Fruit fly (Drosophila melanogaster) whole organism, embryonic: ENCODE measurements around the gene CG14442.

Source experiments
- Abd-B ChIP-seq: fragments of 200-800 bp; sonication (Bioruptor generic); optimal IDR thresholded peaks from 2 replicates; lab custom pipeline; 2018; ENCODE audit warnings: missing biosample characterization, mild to moderate bottlenecking, missing genetic modification characterization, moderate library complexity
- BEAF-32 ChIP-seq: fragments of 200-800 bp; sonication (Bioruptor generic); optimal IDR thresholded peaks from 3 replicates; lab custom pipeline; 2017; ENCODE audit warnings: missing biosample characterization, missing genetic modification characterization, mild to moderate bottlenecking, moderate library complexity, missing genetic modification reagents
- CG10366 ChIP-seq: fragments of 200-800 bp; sonication (Bioruptor generic); IDR thresholded peaks from 2 replicates; pipeline ENCODE4 v1.3.6; 2022; ENCODE audit warnings: missing biosample characterization, missing genetic modification characterization
- CG10654 ChIP-seq: fragments of 200-800 bp; sonication (Bioruptor generic); optimal IDR thresholded peaks from 2 replicates; lab custom pipeline; 2016; ENCODE audit warnings: missing biosample characterization, missing genetic modification characterization
- CG15011 ChIP-seq: fragments of 200-800 bp; sonication (Bioruptor generic); optimal IDR thresholded peaks from 3 replicates; lab custom pipeline; 2018; ENCODE audit warnings: missing biosample characterization, mild to moderate bottlenecking, missing genetic modification characterization
- CG1603 ChIP-seq: fragments of 200-800 bp; sonication (Bioruptor generic); optimal IDR thresholded peaks from 2 replicates; lab custom pipeline; 2019; ENCODE audit warnings: missing biosample characterization, mild to moderate bottlenecking, missing genetic modification characterization, moderate library complexity
- CG17361 ChIP-seq: fragments of 200-800 bp; sonication (Bioruptor generic); IDR thresholded peaks from 3 replicates; pipeline ENCODE4 v1.3.6; 2022; ENCODE audit warnings: missing biosample characterization, missing genetic modification characterization
- CG17385 ChIP-seq: fragments of 200-800 bp; sonication (Bioruptor generic); optimal IDR thresholded peaks from 3 replicates; lab custom pipeline; 2018; ENCODE audit warnings: missing biosample characterization, mild to moderate bottlenecking, missing genetic modification characterization
- CG17568 ChIP-seq: fragments of 200-800 bp; sonication (Bioruptor generic); optimal IDR thresholded peaks from 2 replicates; lab custom pipeline; 2018; ENCODE audit warnings: missing biosample characterization, mild to moderate bottlenecking, missing genetic modification characterization, moderate library complexity
- CG32532 ChIP-seq: fragments of 200-800 bp; sonication (Bioruptor generic); IDR thresholded peaks from 2 replicates; pipeline ENCODE4 v1.3.6; 2022; ENCODE audit warnings: missing biosample characterization, missing genetic modification characterization
- CG42726 ChIP-seq: fragments of 200-800 bp; sonication (Bioruptor generic); IDR thresholded peaks from 2 replicates; pipeline ENCODE4 v1.3.6; 2022; ENCODE audit warnings: missing biosample characterization, missing genetic modification characterization; ENCODE audit not compliant: partially characterized antibody
- CG4282 ChIP-seq: fragments of 200-800 bp; sonication (Bioruptor generic); optimal IDR thresholded peaks from 2 replicates; lab custom pipeline; 2016; ENCODE audit warnings: missing biosample characterization, missing genetic modification characterization
- CG4820 ChIP-seq: fragments of 200-800 bp; sonication (Bioruptor generic); optimal IDR thresholded peaks from 3 replicates; lab custom pipeline; 2016; ENCODE audit warnings: missing biosample characterization, missing genetic modification characterization
- CG5953 ChIP-seq: fragments of 200-800 bp; sonication (Bioruptor generic); IDR thresholded peaks from 2 replicates; pipeline ENCODE4 v1.3.6; 2022; ENCODE audit warnings: missing biosample characterization, missing genetic modification characterization
- CG6175 ChIP-seq: fragments of 200-800 bp; sonication (Bioruptor generic); IDR thresholded peaks from 3 replicates; pipeline ENCODE4 v1.3.6; 2022; ENCODE audit warnings: missing biosample characterization, missing genetic modification characterization
- CG9876 ChIP-seq: fragments of 200-800 bp; sonication (Bioruptor generic); optimal IDR thresholded peaks from 2 replicates; lab custom pipeline; 2016; ENCODE audit warnings: missing biosample characterization, missing genetic modification characterization
- CTCF ChIP-seq: fragments of 200-800 bp; sonication (Bioruptor generic); optimal IDR thresholded peaks from 2 replicates; lab custom pipeline; 2017; ENCODE audit warnings: missing biosample characterization, mild to moderate bottlenecking, missing genetic modification characterization, moderate library complexity
- Camta ChIP-seq: fragments of 200-800 bp; sonication (Bioruptor generic); optimal IDR thresholded peaks from 2 replicates; lab custom pipeline; 2016; ENCODE audit warnings: missing biosample characterization, missing genetic modification characterization
- Dip3 ChIP-seq: fragments of 200-800 bp; sonication (Bioruptor generic); optimal IDR thresholded peaks from 3 replicates; lab custom pipeline; 2016; ENCODE audit warnings: missing biosample characterization, missing genetic modification characterization
- Doc3 ChIP-seq: fragments of 200-800 bp; sonication (Bioruptor generic); IDR thresholded peaks from 3 replicates; pipeline ENCODE4 v1.3.6; 2022; ENCODE audit warnings: missing biosample characterization, missing genetic modification characterization; ENCODE audit not compliant: partially characterized antibody
- Drgx ChIP-seq: fragments of 200-800 bp; sonication (Bioruptor generic); IDR thresholded peaks from 2 replicates; pipeline ENCODE4 v1.3.6; 2022; ENCODE audit warnings: missing biosample characterization, missing genetic modification characterization
- GATAe ChIP-seq: fragments of 200-800 bp; sonication (Bioruptor generic); conservative IDR thresholded peaks from 2 replicates; pipeline ENCODE4 v1.3.6; 2022; ENCODE audit warnings: missing biosample characterization, missing genetic modification characterization
- H15 ChIP-seq: fragments of 200-800 bp; sonication (Bioruptor generic); IDR thresholded peaks from 3 replicates; pipeline ENCODE4 v1.3.6; 2022; ENCODE audit warnings: missing biosample characterization, missing genetic modification characterization
- HLH54F ChIP-seq: fragments of 200-800 bp; sonication (Bioruptor generic); optimal IDR thresholded peaks from 3 replicates; lab custom pipeline; 2016; ENCODE audit warnings: missing biosample characterization, missing genetic modification characterization
- Hey ChIP-seq: fragments of 200-800 bp; sonication (Bioruptor generic); optimal IDR thresholded peaks from 3 replicates; lab custom pipeline; 2018; ENCODE audit warnings: missing biosample characterization, mild to moderate bottlenecking, missing genetic modification characterization
- Mad ChIP-seq: fragments of 200-800 bp; sonication (Bioruptor generic); optimal IDR thresholded peaks from 2 replicates; lab custom pipeline; 2016; ENCODE audit warnings: missing biosample characterization, missing genetic modification characterization
- Meics ChIP-seq: fragments of 200-800 bp; sonication (Bioruptor generic); optimal IDR thresholded peaks from 2 replicates; lab custom pipeline; 2017; ENCODE audit warnings: missing biosample characterization, mild to moderate bottlenecking, missing genetic modification characterization
- PHDP ChIP-seq: fragments of 200-800 bp; sonication (Bioruptor generic); optimal IDR thresholded peaks from 3 replicates; lab custom pipeline; 2018; ENCODE audit warnings: missing biosample characterization, mild to moderate bottlenecking, missing genetic modification characterization, moderate library complexity
- Side ChIP-seq: fragments of 200-800 bp; sonication (Bioruptor generic); optimal IDR thresholded peaks from 2 replicates; lab custom pipeline; 2016; ENCODE audit warnings: missing biosample characterization, missing genetic modification characterization
- Sry-β ChIP-seq: fragments of 200-800 bp; sonication (Bioruptor generic); optimal IDR thresholded peaks from 2 replicates; lab custom pipeline; 2018; ENCODE audit warnings: missing biosample characterization, mild to moderate bottlenecking, missing genetic modification characterization, moderate library complexity
- Ssrp ChIP-seq: fragments of 200-800 bp; sonication (Bioruptor generic); optimal IDR thresholded peaks from 2 replicates; lab custom pipeline; 2018; ENCODE audit warnings: missing biosample characterization, mild to moderate bottlenecking, missing genetic modification characterization, moderate library complexity
- ato ChIP-seq: fragments of 200-800 bp; sonication (Bioruptor generic); IDR thresholded peaks from 2 replicates; pipeline ENCODE4 v1.3.6; 2022; ENCODE audit warnings: missing biosample characterization, missing genetic modification characterization; ENCODE audit not compliant: partially characterized antibody
- danr ChIP-seq: fragments of 200-800 bp; sonication (Bioruptor generic); IDR thresholded peaks from 2 replicates; pipeline ENCODE4 v1.3.6; 2022; ENCODE audit warnings: missing biosample characterization, missing genetic modification characterization
- dysf ChIP-seq: fragments of 200-800 bp; sonication (Bioruptor generic); IDR thresholded peaks from 3 replicates; pipeline ENCODE4 v1.3.6; 2022; ENCODE audit warnings: missing biosample characterization, missing genetic modification characterization
- eve ChIP-seq, 2 experiments: fragments of >200 bp; optimal IDR thresholded peaks; 2 replicates each; lab custom pipeline; 2017; ENCODE audit warnings: missing biosample characterization in 2 of 2, missing genetic modification characterization in 2 of 2
- fu2 ChIP-seq: fragments of 200-800 bp; sonication (Bioruptor generic); optimal IDR thresholded peaks from 2 replicates; lab custom pipeline; 2016; ENCODE audit warnings: missing biosample characterization, missing genetic modification characterization
- gce ChIP-seq: fragments of 200-800 bp; sonication (Bioruptor generic); IDR thresholded peaks from 3 replicates; pipeline ENCODE4 v1.3.6; 2022; ENCODE audit warnings: missing biosample characterization, missing genetic modification characterization
- gcm ChIP-seq: fragments of 200-800 bp; sonication (Bioruptor generic); optimal IDR thresholded peaks from 2 replicates; lab custom pipeline; 2019; ENCODE audit warnings: missing biosample characterization, mild to moderate bottlenecking, missing genetic modification characterization, moderate library complexity
- grn ChIP-seq: fragments of 200-800 bp; sonication (Bioruptor generic); optimal IDR thresholded peaks from 3 replicates; lab custom pipeline; 2017; ENCODE audit warnings: missing biosample characterization, missing genetic modification characterization
- hth ChIP-seq: fragments of >200 bp; optimal IDR thresholded peaks from 2 replicates; lab custom pipeline; 2017; ENCODE audit warnings: inconsistent platforms
- inv ChIP-seq: fragments of 200-800 bp; sonication (Bioruptor generic); IDR thresholded peaks from 2 replicates; pipeline ENCODE4 v1.3.6; 2022; ENCODE audit warnings: missing biosample characterization, missing genetic modification characterization; ENCODE audit not compliant: partially characterized antibody
- jing ChIP-seq: fragments of 200-800 bp; sonication (Bioruptor generic); optimal IDR thresholded peaks from 2 replicates; lab custom pipeline; 2018; ENCODE audit warnings: missing biosample characterization, mild to moderate bottlenecking, missing genetic modification characterization
- nerfin-1 ChIP-seq: fragments of 200-800 bp; sonication (Bioruptor generic); optimal IDR thresholded peaks from 3 replicates; lab custom pipeline; 2019; ENCODE audit warnings: missing biosample characterization, mild to moderate bottlenecking, missing genetic modification characterization, moderate library complexity
- pho ChIP-seq: fragments of 200-800 bp; sonication (Bioruptor generic); optimal IDR thresholded peaks from 2 replicates; lab custom pipeline; 2016; ENCODE audit warnings: missing biosample characterization, missing genetic modification characterization
- phol ChIP-seq: fragments of 200-800 bp; sonication (Bioruptor generic); optimal IDR thresholded peaks from 3 replicates; lab custom pipeline; 2018; ENCODE audit warnings: missing biosample characterization, mild to moderate bottlenecking, missing genetic modification characterization, moderate library complexity
- pzg ChIP-seq: fragments of 200-800 bp; sonication (Bioruptor generic); optimal IDR thresholded peaks from 3 replicates; lab custom pipeline; 2018; ENCODE audit warnings: missing biosample characterization, mild to moderate bottlenecking, missing genetic modification characterization, moderate library complexity
- shn ChIP-seq: fragments of 200-800 bp; sonication (Bioruptor generic); optimal IDR thresholded peaks from 3 replicates; lab custom pipeline; 2016; ENCODE audit warnings: missing biosample characterization, missing genetic modification characterization
- so ChIP-seq: fragments of 200-800 bp; sonication (Bioruptor generic); IDR thresholded peaks from 3 replicates; pipeline ENCODE4 v1.3.6; 2022; ENCODE audit warnings: missing biosample characterization, missing genetic modification characterization
- sug ChIP-seq: fragments of 200-800 bp; optimal IDR thresholded peaks from 2 replicates; lab custom pipeline; 2019; ENCODE audit warnings: missing biosample characterization, mild to moderate bottlenecking, missing genetic modification characterization, moderate library complexity
- trh ChIP-seq: fragments of 200-800 bp; sonication (Bioruptor generic); optimal IDR thresholded peaks from 2 replicates; lab custom pipeline; 2016; ENCODE audit warnings: missing biosample characterization, missing genetic modification characterization
- unc-4 ChIP-seq: fragments of 200-800 bp; sonication (Bioruptor generic); IDR thresholded peaks from 2 replicates; pipeline ENCODE4 v1.3.6; 2022; ENCODE audit warnings: missing biosample characterization, missing genetic modification characterization; ENCODE audit not compliant: partially characterized antibody
- wdn ChIP-seq: fragments of 200-800 bp; sonication (Bioruptor generic); IDR thresholded peaks from 2 replicates; pipeline ENCODE4 v1.3.6; 2022; ENCODE audit warnings: missing biosample characterization, missing genetic modification characterization
- z ChIP-seq: fragments of 200-800 bp; sonication (Bioruptor generic); IDR thresholded peaks from 3 replicates; pipeline ENCODE4 v1.3.6; 2022; ENCODE audit warnings: missing biosample characterization, missing genetic modification characterization

CG14442 gene

DNA sequence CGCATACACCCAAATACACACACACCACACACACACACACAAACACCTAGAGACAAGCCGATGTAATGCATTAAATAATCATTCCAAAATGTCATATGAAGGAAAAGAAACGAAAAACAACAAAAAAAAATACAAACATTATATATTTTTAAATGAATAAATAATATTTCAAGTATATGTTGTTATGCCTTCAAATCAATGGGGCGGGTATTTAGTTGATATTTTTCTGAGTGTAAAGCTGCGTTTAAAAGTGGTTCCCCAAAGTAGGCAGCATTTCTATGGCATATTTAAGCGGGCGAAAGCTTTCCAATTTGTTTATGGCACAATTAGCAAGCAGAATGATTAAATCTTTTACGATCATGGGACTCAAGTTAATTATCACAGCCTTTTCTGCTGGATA lies 24.5 kb upstream of the CG14442 start (continued):
- TF ChIP-seq fu2: no peak
- no peak for TF ChIP-seq CG9876 (GFP tag; lab: Kevin White, UChicago)
- TF ChIP-seq pho (GFP tag; lab: Kevin White, UChicago): no peak
- TF ChIP-seq Doc3 (GFP tag; lab: Robert Waterston, UW): no peak
- TF ChIP-seq z (GFP tag; lab: Robert Waterston, UW): no peak
- no peak for TF ChIP-seq CG17568
- TF ChIP-seq Dip3 (GFP tag; lab: Kevin White, UChicago): no peak
- no peak for TF ChIP-seq gce (GFP tag; lab: Robert Waterston, UW)
- TF ChIP-seq Side: no peak
- no peak for TF ChIP-seq CG10654 (GFP tag; lab: Kevin White, UChicago)
- no peak for TF ChIP-seq CG4820 (GFP tag; lab: Kevin White, UChicago)
- TF ChIP-seq CG5953: no peak
- TF ChIP-seq Meics (GFP tag; lab: Kevin White, UChicago): peak; percentile 4
- no peak for TF ChIP-seq CG42726
- no peak for TF ChIP-seq gcm (GFP tag; lab: Kevin White, UChicago)
- no peak for TF ChIP-seq eve (GFP tag; optimal IDR thresholded peaks at IDR 0.05; lab: Kevin White, UChicago)
- TF ChIP-seq ato: no peak
- TF ChIP-seq HLH54F (GFP tag; lab: Kevin White, UChicago): no peak
- TF ChIP-seq grn: no peak
- no peak for TF ChIP-seq Sry-β (GFP tag; lab: Kevin White, UChicago)
- TF ChIP-seq wdn (GFP tag; lab: Robert Waterston, UW): no peak
- TF ChIP-seq CG17385 (GFP tag; lab: Kevin White, UChicago): no peak
- TF ChIP-seq so (GFP tag; lab: Robert Waterston, UW): no peak
- TF ChIP-seq Mad: no peak
- TF ChIP-seq nerfin-1 (tag; lab: Kevin White, UChicago): no peak
- TF ChIP-seq jing (GFP tag; lab: Kevin White, UChicago): no peak
- TF ChIP-seq sug (tag; lab: Kevin White, UChicago): no peak
- peak; percentile 53 for TF ChIP-seq Drgx (GFP tag; lab: Robert Waterston, UW)
- no peak for TF ChIP-seq dysf (GFP tag; lab: Robert Waterston, UW)
- no peak for TF ChIP-seq CG15011 (GFP tag; lab: Kevin White, UChicago)
- no peak for TF ChIP-seq CG17361 (GFP tag; lab: Robert Waterston, UW)
- no peak for TF ChIP-seq danr (GFP tag; lab: Robert Waterston, UW)
- TF ChIP-seq inv: no peak
- TF ChIP-seq Ssrp (tag; lab: Kevin White, UChicago): peak; percentile 11
- no peak for TF ChIP-seq shn (GFP tag; lab: Kevin White, UChicago)
- TF ChIP-seq hth: no peak
- no peak for TF ChIP-seq GATAe
- TF ChIP-seq Hey: no peak
- TF ChIP-seq H15: no peak
- TF ChIP-seq CG32532: peak; percentile 39; the same call in 1 of the 2 replicates
- TF ChIP-seq PHDP (tag; lab: Kevin White, UChicago): peak; percentile 15
- TF ChIP-seq trh (GFP tag; lab: Kevin White, UChicago): no peak
- no peak for TF ChIP-seq CG6175 (GFP tag; lab: Robert Waterston, UW)
- TF ChIP-seq Abd-B: peak; percentile 12
- TF ChIP-seq pzg (GFP tag; lab: Kevin White, UChicago): no peak
- TF ChIP-seq phol (tag; lab: Kevin White, UChicago): peak; percentile 31
- TF ChIP-seq Camta (GFP tag; lab: Kevin White, UChicago): no peak
- no peak for TF ChIP-seq unc-4 (GFP tag; lab: Robert Waterston, UW)
- no peak for TF ChIP-seq CG10366 (GFP tag; lab: Robert Waterston, UW)
- TF ChIP-seq BEAF-32 (GFP tag; lab: Kevin White, UChicago): no peak
- no peak for TF ChIP-seq CTCF (GFP tag; lab: Kevin White, UChicago)
- no peak for TF ChIP-seq CG4282 (GFP tag; lab: Kevin White, UChicago)
- no peak for TF ChIP-seq CG1603 (tag; lab: Kevin White, UChicago)
